Comparison of ENCODE assay signal across 2 fruit fly cellular contexts in the genomic region with DNA sequence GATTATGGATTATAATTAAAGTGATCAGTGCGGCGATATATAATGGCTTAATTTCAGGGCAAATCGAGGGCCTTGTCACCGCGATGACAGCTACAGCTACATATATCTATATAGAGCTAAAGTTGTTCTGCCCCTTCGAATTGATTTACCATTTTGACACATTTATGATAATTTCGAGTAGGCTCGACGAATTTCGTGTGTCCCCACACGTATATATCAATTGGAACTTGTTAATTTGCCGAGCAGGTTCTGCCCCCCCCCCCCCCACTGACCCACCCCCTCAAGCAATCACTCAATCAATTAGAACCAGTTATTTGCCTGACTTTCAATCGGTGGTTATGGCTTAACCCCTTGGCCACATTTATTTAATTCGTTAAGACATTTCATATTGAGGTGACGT.
TF ChIP-seq lines count a peak whose summit lies in the region.

No protein-coding gene starts in this region.

- no peak for TF ChIP-seq CTCF in whole organism, embryonic (GFP tag; optimal IDR thresholded peaks at IDR 0.05; lab: Kevin White, UChicago)

TF ChIP-seq in whole organism, embryonic, 481 proteins besides CTCF, POLR2A, EP300 and RAD21:
- TF ChIP-seq mirr (GFP tag; optimal IDR thresholded peaks at IDR 0.05; lab: Kevin White, UChicago) (peak; percentile 17), CG13894 (tag; optimal IDR thresholded peaks at IDR 0.05; lab: Kevin White, UChicago) (peak; percentile 59), bowl (GFP tag; IDR thresholded peaks at IDR 0.05; lab: Robert Waterston, UW) (no peak), Hmr (GFP tag; optimal IDR thresholded peaks at IDR 0.05; lab: Kevin White, UChicago) (no peak), pzg (GFP tag; optimal IDR thresholded peaks at IDR 0.05; lab: Kevin White, UChicago) (no peak), ATbp (GFP tag; optimal IDR thresholded peaks at IDR 0.05; lab: Kevin White, UChicago) (no peak), chinmo (GFP tag; IDR thresholded peaks at IDR 0.05; lab: Robert Waterston, UW; ENCODE audit: partially characterized antibody) (0 out of 4 replicates have a peak, but pooled peaks have one; percentile 53), kni (GFP tag; optimal IDR thresholded peaks at IDR 0.05; lab: Kevin White, UChicago) (peak; percentile 44), da (GFP tag; optimal IDR thresholded peaks at IDR 0.05; lab: Kevin White, UChicago) (no peak), CG7372 (GFP tag; IDR thresholded peaks at IDR 0.05; lab: Robert Waterston, UW) (no peak), Dll (GFP tag; IDR thresholded peaks at IDR 0.05; lab: Robert Waterston, UW; ENCODE audit: partially characterized antibody) (0 out of 4 replicates have a peak, but pooled peaks have one; percentile 28), her (GFP tag; optimal IDR thresholded peaks at IDR 0.05; lab: Kevin White, UChicago) (no peak), CG12769 (tag; optimal IDR thresholded peaks at IDR 0.05; lab: Kevin White, UChicago) (peak; percentile 2), CoRest (tag; optimal IDR thresholded peaks at IDR 0.05; lab: Kevin White, UChicago) (peak; percentile 6), sd (tag; optimal IDR thresholded peaks at IDR 0.05; lab: Kevin White, UChicago) (peak; percentile 35), Six4 (GFP tag; optimal IDR thresholded peaks at IDR 0.05; lab: Kevin White, UChicago) (no peak), CG10462 (GFP tag; optimal IDR thresholded peaks at IDR 0.05; lab: Kevin White, UChicago) (no peak), crol (GFP tag; IDR thresholded peaks at IDR 0.05; lab: Robert Waterston, UW) (peak; percentile 41), vvl (GFP tag; IDR thresholded peaks at IDR 0.05; lab: Robert Waterston, UW) (peak; percentile 37; the same call in 1 of the 2 replicates), cwo (GFP tag; optimal IDR thresholded peaks at IDR 0.05; lab: Kevin White, UChicago) (peak; percentile 1), otp (GFP tag; IDR thresholded peaks at IDR 0.05; lab: Robert Waterston, UW) (peak; percentile 59; the same call in 1 of the 3 replicates)
TF ChIP-seq in whole organism, embryonic: peak in this region for 12.

TF ChIP-seq in whole organism, prepupa, 60 proteins besides CTCF, POLR2A, EP300 and RAD21:
- TF ChIP-seq Gug (GFP tag; IDR thresholded peaks at IDR 0.05; lab: Robert Waterston, UW) (no peak), fkh (GFP tag; optimal IDR thresholded peaks at IDR 0.05; lab: Kevin White, UChicago) (peak; percentile 29)
